Worm (Caenorhabditis elegans): ENCODE measurements around the gene srh-23.

- TF ChIP-seq ceh-82 (tag; optimal IDR thresholded peaks at IDR 0.05) (no peak), fkh-10 (GFP tag; optimal IDR thresholded peaks at IDR 0.05) (no peak)
Measured at ce11 chrV:4934406-4934805, 13.5 kb downstream of the srh-23 start, which contains the start of gene catp-2.
